Worm (Caenorhabditis elegans): ENCODE measurements around the gene cfim-2.

DNA sequence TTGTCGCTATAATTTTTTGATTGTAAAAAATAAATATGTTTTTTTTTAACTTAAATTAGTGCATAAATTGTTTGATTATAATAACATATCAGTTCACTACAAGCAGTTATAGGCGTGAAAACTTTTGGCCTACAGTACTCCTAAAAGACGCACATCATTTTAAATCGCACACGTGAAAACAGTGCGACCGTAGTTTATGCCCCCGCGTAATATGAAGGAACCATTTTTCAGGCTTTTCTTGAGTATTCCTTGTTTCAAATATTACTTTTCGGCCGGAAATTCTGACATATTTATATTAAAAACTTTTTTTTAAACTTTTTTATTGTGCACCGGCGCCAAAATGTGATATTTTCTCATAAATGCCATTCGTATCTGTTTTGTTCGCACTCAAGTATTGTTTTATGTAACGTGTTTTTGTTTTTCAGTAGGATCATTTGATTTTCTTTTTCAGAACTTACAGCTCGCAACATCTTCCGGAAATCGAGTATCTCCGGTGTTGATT is 37.5 kb upstream of the cfim-2 start, which contains the start of gene oma-1:
- TF ChIP-seq tbx-11 (GFP tag; IDR thresholded peaks at IDR 0.05) (no peak), ama-1 (optimal IDR thresholded peaks at IDR 0.05) (no peak), tra-4 (tag; optimal IDR thresholded peaks at IDR 0.05) (no peak), pes-1 (GFP tag; IDR thresholded peaks at IDR 0.05) (no peak), tbx-37 (GFP tag; conservative IDR thresholded peaks at IDR 0.05) (no peak), ceh-13 (GFP tag; optimal IDR thresholded peaks at IDR 0.05) (no peak), scrt-1 (GFP tag; IDR thresholded peaks at IDR 0.05) (no peak), F13C5.2 (tag; optimal IDR thresholded peaks at IDR 0.05) (no peak), flt-1 (GFP tag; IDR thresholded peaks at IDR 0.05) (no peak), hmg-4 (GFP tag; optimal IDR thresholded peaks at IDR 0.05) (no peak), ceh-36 (tag; optimal IDR thresholded peaks at IDR 0.05) (no peak), ets-7 (tag; optimal IDR thresholded peaks at IDR 0.05) (no peak), sea-1 (GFP tag; conservative IDR thresholded peaks at IDR 0.05) (no peak), hnd-1 (tag; optimal IDR thresholded peaks at IDR 0.05) (no peak)
